Worm (Caenorhabditis elegans): Measurements from ENCODE around the gene scl-21.

ce11 chrV:19462020-19462419 lies 33.5 kb downstream of the scl-21 start, which contains the start of gene Y43F8B.15:
- TF ChIP-seq pha-4 (GFP tag; IDR thresholded peaks at IDR 0.05) = no peak
- no peak for TF ChIP-seq pha-4 (tag; optimal IDR thresholded peaks at IDR 0.05)
- no peak for TF ChIP-seq ZK546.5 (tag; optimal IDR thresholded peaks at IDR 0.05)
